Fruit fly (Drosophila melanogaster) whole organism, adult: ENCODE data around the gene asf1.

Experiments
- CG11617 ChIP-seq: fragments of 200-800 bp; sonication (Bioruptor generic); optimal IDR thresholded peaks from 2 replicates; lab custom pipeline; 2017; ENCODE audit warnings: mild to moderate bottlenecking, missing biosample characterization, missing genetic modification reagents, missing genetic modification characterization
- CG12768 ChIP-seq: fragments of 200-800 bp; sonication (Bioruptor generic); optimal IDR thresholded peaks from 2 replicates; lab custom pipeline; 2017; ENCODE audit warnings: missing biosample characterization, missing genetic modification characterization, mild to moderate bottlenecking, moderate library complexity, missing genetic modification reagents
- CG14711 ChIP-seq: fragments of 200-800 bp; sonication (Bioruptor generic); optimal IDR thresholded peaks from 2 replicates; lab custom pipeline; 2018; ENCODE audit warnings: missing biosample characterization, mild to moderate bottlenecking, missing genetic modification characterization, moderate library complexity
- CG1620 ChIP-seq: fragments of 200-800 bp; sonication (Bioruptor generic); optimal IDR thresholded peaks from 2 replicates; lab custom pipeline; 2016; ENCODE audit warnings: missing biosample characterization, missing genetic modification characterization
- CG33017 ChIP-seq: fragments of 200-800 bp; sonication (Bioruptor generic); optimal IDR thresholded peaks from 2 replicates; lab custom pipeline; 2018; ENCODE audit warnings: missing biosample characterization, mild to moderate bottlenecking, missing genetic modification characterization, moderate library complexity
- CG5204 ChIP-seq: fragments of 200-800 bp; sonication (Bioruptor generic); optimal IDR thresholded peaks from 2 replicates; lab custom pipeline; 2016; ENCODE audit warnings: missing biosample characterization, missing genetic modification characterization
- CG7045 ChIP-seq: fragments of 200-800 bp; sonication (Bioruptor generic); optimal IDR thresholded peaks from 2 replicates; lab custom pipeline; 2017; ENCODE audit warnings: missing biosample characterization, mild to moderate bottlenecking, missing genetic modification characterization
- CG7101 ChIP-seq: fragments of 200-800 bp; sonication (Bioruptor generic); optimal IDR thresholded peaks from 2 replicates; lab custom pipeline; 2018; ENCODE audit warnings: missing biosample characterization, mild to moderate bottlenecking, missing genetic modification characterization, moderate library complexity
- Clk ChIP-seq: fragments of 200-800 bp; sonication (Bioruptor generic); optimal IDR thresholded peaks from 2 replicates; lab custom pipeline; 2017; ENCODE audit warnings: missing biosample characterization, missing genetic modification characterization
- Crg-1 ChIP-seq: fragments of 200-800 bp; sonication (Bioruptor generic); optimal IDR thresholded peaks from 2 replicates; lab custom pipeline; 2016; ENCODE audit warnings: missing biosample characterization, missing genetic modification characterization
- Hr96 ChIP-seq: fragments of 200-800 bp; sonication (Bioruptor generic); optimal IDR thresholded peaks from 2 replicates; lab custom pipeline; 2016; ENCODE audit warnings: missing biosample characterization, missing genetic modification characterization
- Mnt ChIP-seq: fragments of 200-800 bp; sonication (Bioruptor generic); optimal IDR thresholded peaks from 2 replicates; lab custom pipeline; 2016; ENCODE audit warnings: missing biosample characterization, mild to moderate bottlenecking, missing genetic modification characterization
- bab1 ChIP-seq: fragments of 200-800 bp; sonication (Bioruptor generic); optimal IDR thresholded peaks from 3 replicates; lab custom pipeline; 2019; ENCODE audit warnings: missing biosample characterization, mild to moderate bottlenecking, missing genetic modification characterization, moderate library complexity
- cic ChIP-seq: fragments of 200-800 bp; sonication (Bioruptor generic); optimal IDR thresholded peaks from 2 replicates; lab custom pipeline; 2017; ENCODE audit warnings: missing biosample characterization, mild to moderate bottlenecking, missing genetic modification characterization, moderate library complexity
- cnc ChIP-seq, 2 experiments: fragments of >200 bp; optimal IDR thresholded peaks; 2 replicates each; lab custom pipeline; 2017
- kay ChIP-seq: fragments of 200-800 bp; sonication (Bioruptor generic); peaks from one replicate; lab custom pipeline; 2016; ENCODE audit warnings: missing biosample characterization, missing genetic modification characterization, borderline replicate concordance
- ovo ChIP-seq: fragments of 200-800 bp; sonication (Bioruptor generic); optimal IDR thresholded peaks from 2 replicates; lab custom pipeline; 2016; ENCODE audit warnings: missing biosample characterization, missing genetic modification characterization
- pad ChIP-seq: fragments of 200-800 bp; sonication (Bioruptor generic); optimal IDR thresholded peaks from 3 replicates; lab custom pipeline; 2017; ENCODE audit warnings: missing biosample characterization, missing genetic modification characterization, mild to moderate bottlenecking, moderate library complexity, missing genetic modification reagents
- tj ChIP-seq: fragments of 200-800 bp; sonication (Bioruptor generic); optimal IDR thresholded peaks from 3 replicates; lab custom pipeline; 2017; ENCODE audit warnings: missing biosample characterization, mild to moderate bottlenecking, missing genetic modification characterization, moderate library complexity
- toe ChIP-seq: fragments of 200-800 bp; sonication (Bioruptor generic); optimal IDR thresholded peaks from 2 replicates; lab custom pipeline; 2016; ENCODE audit warnings: missing biosample characterization, missing genetic modification characterization

The asf1 gene

dm6 chr3L:19618072-19618958 lies at the start of gene asf1:
TSS of gene asf1 (plus strand) at chr3L:19618894.
- TF ChIP-seq CG7045 (no peak), Clk (GFP tag; lab: Kevin White, UChicago) (no peak), CG14711 (tag; lab: Kevin White, UChicago) (peak; percentile 2), CG7101 (tag; lab: Kevin White, UChicago) (peak; percentile 15), tj (GFP tag; lab: Kevin White, UChicago) (peak; percentile 70), pad (GFP tag; lab: Kevin White, UChicago) (no peak), CG33017 (tag; lab: Kevin White, UChicago) (no peak), bab1 (GFP tag; lab: Kevin White, UChicago) (no peak), cnc (optimal IDR thresholded peaks at IDR 0.05; lab: Kevin White, UChicago) (no peak), Crg-1 (GFP tag; lab: Kevin White, UChicago) (peak; percentile 9), Hr96 (no peak), kay (GFP tag; lab: Kevin White, UChicago) (no peak), Mnt (GFP tag; lab: Kevin White, UChicago) (peak; percentile 23), cic (GFP tag; lab: Kevin White, UChicago) (peak; percentile 46), CG11617 (peak; percentile 26), CG5204 (GFP tag; lab: Kevin White, UChicago) (no peak), CG1620 (GFP tag; lab: Kevin White, UChicago) (no peak), toe (no peak), CG12768 (GFP tag; lab: Kevin White, UChicago) (no peak), ovo (GFP tag; lab: Kevin White, UChicago) (peak; percentile 2)

- TF ChIP-seq CG12768 (GFP tag; lab: Kevin White, UChicago), result no peak
- no peak for TF ChIP-seq tj (GFP tag; lab: Kevin White, UChicago)
- no peak for TF ChIP-seq cnc (optimal IDR thresholded peaks at IDR 0.05; lab: Kevin White, UChicago)
- TF ChIP-seq Clk (GFP tag; lab: Kevin White, UChicago), result no peak
- TF ChIP-seq Crg-1 (GFP tag; lab: Kevin White, UChicago), result no peak
- TF ChIP-seq CG7045, result no peak
- no peak for TF ChIP-seq Hr96
- no peak for TF ChIP-seq cic (GFP tag; lab: Kevin White, UChicago)
- TF ChIP-seq kay (GFP tag; lab: Kevin White, UChicago), result no peak
- TF ChIP-seq CG11617, result no peak
- TF ChIP-seq bab1 (GFP tag; lab: Kevin White, UChicago), result no peak
- TF ChIP-seq CG7101 (tag; lab: Kevin White, UChicago), result no peak
- no peak for TF ChIP-seq CG14711 (tag; lab: Kevin White, UChicago)
- no peak for TF ChIP-seq Mnt (GFP tag; lab: Kevin White, UChicago)
- TF ChIP-seq CG33017 (tag; lab: Kevin White, UChicago), result no peak
- no peak for TF ChIP-seq toe
- no peak for TF ChIP-seq CG5204 (GFP tag; lab: Kevin White, UChicago)
- no peak for TF ChIP-seq ovo (GFP tag; lab: Kevin White, UChicago)
- no peak for TF ChIP-seq CG1620 (GFP tag; lab: Kevin White, UChicago)
Observed at dm6 chr3L:19568999-19569398, 49.7 kb upstream of the asf1 start.

dm6 chr3L:19569407-19569806 lies 49.3 kb upstream of the asf1 start:
- TF ChIP-seq Crg-1 (GFP tag; lab: Kevin White, UChicago) (no peak), CG7045 (no peak), cic (GFP tag; lab: Kevin White, UChicago) (no peak), kay (GFP tag; lab: Kevin White, UChicago) (no peak), ovo (GFP tag; lab: Kevin White, UChicago) (no peak), pad (GFP tag; lab: Kevin White, UChicago) (no peak), Clk (GFP tag; lab: Kevin White, UChicago) (no peak), CG7101 (tag; lab: Kevin White, UChicago) (no peak), CG14711 (tag; lab: Kevin White, UChicago) (no peak), CG12768 (GFP tag; lab: Kevin White, UChicago) (no peak), bab1 (GFP tag; lab: Kevin White, UChicago) (no peak), CG11617 (no peak), CG33017 (tag; lab: Kevin White, UChicago) (no peak), Mnt (GFP tag; lab: Kevin White, UChicago) (no peak), toe (no peak), Hr96 (no peak)

- TF ChIP-seq toe, result no peak
- TF ChIP-seq pad (GFP tag; lab: Kevin White, UChicago), result no peak
- no peak for TF ChIP-seq CG11617
- no peak for TF ChIP-seq CG1620 (GFP tag; lab: Kevin White, UChicago)
- no peak for TF ChIP-seq kay (GFP tag; lab: Kevin White, UChicago)
- no peak for TF ChIP-seq bab1 (GFP tag; lab: Kevin White, UChicago)
- no peak for TF ChIP-seq ovo (GFP tag; lab: Kevin White, UChicago)
- TF ChIP-seq cnc (optimal IDR thresholded peaks at IDR 0.05; lab: Kevin White, UChicago), result no peak
- TF ChIP-seq CG5204 (GFP tag; lab: Kevin White, UChicago), result no peak
- no peak for TF ChIP-seq CG7045
- no peak for TF ChIP-seq CG7101 (tag; lab: Kevin White, UChicago)
- TF ChIP-seq Hr96, result no peak
- TF ChIP-seq Clk (GFP tag; lab: Kevin White, UChicago), result no peak
- no peak for TF ChIP-seq Crg-1 (GFP tag; lab: Kevin White, UChicago)
- no peak for TF ChIP-seq Mnt (GFP tag; lab: Kevin White, UChicago)
- TF ChIP-seq CG12768 (GFP tag; lab: Kevin White, UChicago), result no peak
- no peak for TF ChIP-seq CG14711 (tag; lab: Kevin White, UChicago)
- TF ChIP-seq tj (GFP tag; lab: Kevin White, UChicago), result no peak
- no peak for TF ChIP-seq CG33017 (tag; lab: Kevin White, UChicago)
- TF ChIP-seq cic (GFP tag; lab: Kevin White, UChicago), result no peak
Observed at dm6 chr3L:19574452-19574851, 44.2 kb upstream of the asf1 start.

- TF ChIP-seq CG7101 (tag; lab: Kevin White, UChicago), result peak; percentile 35
- no peak for TF ChIP-seq CG5204 (GFP tag; lab: Kevin White, UChicago)
Observed at dm6 chr3L:19575650-19576049, 43.0 kb upstream of the asf1 start.
